Fruit fly (Drosophila melanogaster) whole organism, embryonic: ENCODE results near the gene CG12035.
A peak's percentile ranks its signal among the peaks of the same experiment; 100 is the strongest.

Source experiments
- BEAF-32 ChIP-seq: fragments of 200-800 bp; sonication (Bioruptor generic); optimal IDR thresholded peaks from 3 replicates; lab custom pipeline; 2017; ENCODE audit warnings: missing biosample characterization, missing genetic modification characterization, mild to moderate bottlenecking, moderate library complexity, missing genetic modification reagents
- CG10543 ChIP-seq: fragments of 200-800 bp; sonication (Bioruptor generic); optimal IDR thresholded peaks from 3 replicates; lab custom pipeline; 2017; ENCODE audit warnings: missing biosample characterization, mild to moderate bottlenecking, missing genetic modification characterization, moderate library complexity
- CG10979 ChIP-seq: fragments of 200-800 bp; sonication (Bioruptor generic); optimal IDR thresholded peaks from 2 replicates; lab custom pipeline; 2018; ENCODE audit warnings: missing biosample characterization, mild to moderate bottlenecking, missing genetic modification characterization, moderate library complexity
- CG11398 ChIP-seq: fragments of 200-800 bp; sonication (Bioruptor generic); optimal IDR thresholded peaks from 2 replicates; lab custom pipeline; 2016; ENCODE audit warnings: missing biosample characterization, missing genetic modification characterization
- CG11456 ChIP-seq: fragments of 200-800 bp; sonication (Bioruptor generic); IDR thresholded peaks from 3 replicates; pipeline ENCODE4 v1.3.6; 2022; ENCODE audit warnings: missing biosample characterization, missing genetic modification characterization
- CG12769 ChIP-seq: fragments of 200-800 bp; sonication (Bioruptor generic); optimal IDR thresholded peaks from 2 replicates; lab custom pipeline; 2019; ENCODE audit warnings: missing biosample characterization, mild to moderate bottlenecking, missing genetic modification characterization, moderate library complexity
- CG12942 ChIP-seq: fragments of 200-800 bp; sonication (Bioruptor generic); optimal IDR thresholded peaks from 3 replicates; lab custom pipeline; 2016; ENCODE audit warnings: missing biosample characterization, missing genetic modification characterization
- CG13296 ChIP-seq: fragments of 200-800 bp; sonication (Bioruptor generic); optimal IDR thresholded peaks from 3 replicates; lab custom pipeline; 2018; ENCODE audit warnings: missing biosample characterization, mild to moderate bottlenecking, missing genetic modification characterization
- CG14441 ChIP-seq: fragments of 200-800 bp; sonication (Bioruptor generic); IDR thresholded peaks from 2 replicates; pipeline ENCODE4 v1.3.6; 2022; ENCODE audit warnings: missing biosample characterization, missing genetic modification characterization
- CG16813 ChIP-seq: fragments of 200-800 bp; sonication (Bioruptor generic); IDR thresholded peaks from 3 replicates; pipeline ENCODE4 v1.3.6; 2022; ENCODE audit warnings: missing biosample characterization, missing genetic modification characterization; ENCODE audit not compliant: partially characterized antibody
- CG1832 ChIP-seq: fragments of 200-800 bp; sonication (Bioruptor generic); optimal IDR thresholded peaks from 2 replicates; lab custom pipeline; 2017; ENCODE audit warnings: missing biosample characterization, mild to moderate bottlenecking, missing genetic modification characterization, inconsistent platforms
- CG3726 ChIP-seq: fragments of 200-800 bp; sonication (Bioruptor generic); IDR thresholded peaks from 3 replicates; pipeline ENCODE4, ENCODE4 v1.3.6; 2022; ENCODE audit warnings: missing biosample characterization, missing genetic modification characterization
- CG4707 ChIP-seq: fragments of 200-800 bp; sonication (Bioruptor generic); optimal IDR thresholded peaks from 2 replicates; lab custom pipeline; 2018; ENCODE audit warnings: missing biosample characterization, mild to moderate bottlenecking, missing genetic modification characterization, moderate library complexity
- CG4730 ChIP-seq: fragments of 200-800 bp; sonication (Bioruptor generic); IDR thresholded peaks from 2 replicates; pipeline ENCODE4 v1.3.6; 2022; ENCODE audit warnings: missing biosample characterization, missing genetic modification characterization
- CG5180 ChIP-seq: fragments of 200-800 bp; sonication (Bioruptor generic); optimal IDR thresholded peaks from 3 replicates; lab custom pipeline; 2017; ENCODE audit warnings: missing biosample characterization, missing genetic modification characterization, mild to moderate bottlenecking, moderate library complexity, missing genetic modification reagents
- CG5953 ChIP-seq: fragments of 200-800 bp; sonication (Bioruptor generic); IDR thresholded peaks from 2 replicates; pipeline ENCODE4 v1.3.6; 2022; ENCODE audit warnings: missing biosample characterization, missing genetic modification characterization
- CG6654 ChIP-seq: fragments of 200-800 bp; sonication (Bioruptor generic); optimal IDR thresholded peaks from 2 replicates; lab custom pipeline; 2017; ENCODE audit warnings: missing biosample characterization, mild to moderate bottlenecking, missing genetic modification characterization
- CHES-1-like ChIP-seq: fragments of 200-800 bp; sonication (Bioruptor generic); optimal IDR thresholded peaks from 2 replicates; lab custom pipeline; 2016; ENCODE audit warnings: missing biosample characterization, missing genetic modification characterization
- Ets65A ChIP-seq: fragments of 200-800 bp; sonication (Bioruptor generic); peaks from one replicate; lab custom pipeline; 2016; ENCODE audit warnings: missing biosample characterization, missing genetic modification characterization
- GATAe ChIP-seq: fragments of 200-800 bp; sonication (Bioruptor generic); conservative IDR thresholded peaks from 2 replicates; pipeline ENCODE4 v1.3.6; 2022; ENCODE audit warnings: missing biosample characterization, missing genetic modification characterization
- HLH4C ChIP-seq: fragments of 200-800 bp; sonication (Bioruptor generic); IDR thresholded peaks from 3 replicates; pipeline ENCODE4 v1.3.6; 2022; ENCODE audit warnings: missing biosample characterization, missing genetic modification characterization; ENCODE audit not compliant: partially characterized antibody
- HLHmδ ChIP-seq: fragments of 200-800 bp; sonication (Bioruptor generic); optimal IDR thresholded peaks from 2 replicates; lab custom pipeline; 2018; ENCODE audit warnings: missing biosample characterization, mild to moderate bottlenecking, missing genetic modification characterization, moderate library complexity
- Max ChIP-seq: fragments of 200-800 bp; sonication (Bioruptor generic); optimal IDR thresholded peaks from 2 replicates; lab custom pipeline; 2016; ENCODE audit warnings: missing biosample characterization, mild to moderate bottlenecking, missing genetic modification characterization
- Nf-YA ChIP-seq: fragments of 200-800 bp; sonication (Bioruptor generic); IDR thresholded peaks from 2 replicates; pipeline ENCODE4 v1.3.6; 2022; ENCODE audit warnings: missing biosample characterization, missing genetic modification characterization
- TFAM ChIP-seq: fragments of 200-800 bp; sonication (Bioruptor generic); optimal IDR thresholded peaks from 2 replicates; lab custom pipeline; 2017; ENCODE audit warnings: missing biosample characterization, missing genetic modification characterization, inconsistent platforms
- Xrp1 ChIP-seq: fragments of 200-800 bp; sonication (Bioruptor generic); IDR thresholded peaks from 2 replicates; pipeline ENCODE4 v1.3.6; 2022; ENCODE audit warnings: missing biosample characterization, missing genetic modification characterization
- abd-A ChIP-seq: fragments of 200-800 bp; sonication (Bioruptor generic); optimal IDR thresholded peaks from 3 replicates; lab custom pipeline; 2019; ENCODE audit warnings: missing biosample characterization, mild to moderate bottlenecking, missing genetic modification characterization, moderate library complexity
- al ChIP-seq: fragments of 200-800 bp; sonication (Bioruptor generic); IDR thresholded peaks from 2 replicates; pipeline ENCODE4 v1.3.6; 2022; ENCODE audit warnings: missing biosample characterization, missing genetic modification characterization
- fd102C ChIP-seq: fragments of 200-800 bp; sonication (Bioruptor generic); optimal IDR thresholded peaks from 2 replicates; lab custom pipeline; 2018; ENCODE audit warnings: missing biosample characterization, mild to moderate bottlenecking, missing genetic modification characterization, moderate library complexity
- fd96Cb ChIP-seq: fragments of 200-800 bp; sonication (Bioruptor generic); optimal IDR thresholded peaks from 2 replicates; lab custom pipeline; 2018; ENCODE audit warnings: missing biosample characterization, mild to moderate bottlenecking, missing genetic modification characterization, moderate library complexity
- gce ChIP-seq: fragments of 200-800 bp; sonication (Bioruptor generic); IDR thresholded peaks from 3 replicates; pipeline ENCODE4 v1.3.6; 2022; ENCODE audit warnings: missing biosample characterization, missing genetic modification characterization
- gcm2 ChIP-seq: fragments of 200-800 bp; sonication (Bioruptor generic); optimal IDR thresholded peaks from 2 replicates; lab custom pipeline; 2016; ENCODE audit warnings: missing biosample characterization, missing genetic modification characterization
- gem ChIP-seq: fragments of 200-800 bp; sonication (Bioruptor generic); optimal IDR thresholded peaks from 2 replicates; lab custom pipeline; 2019; ENCODE audit warnings: missing biosample characterization, mild to moderate bottlenecking, missing genetic modification characterization, moderate library complexity
- grn ChIP-seq: fragments of 200-800 bp; sonication (Bioruptor generic); optimal IDR thresholded peaks from 3 replicates; lab custom pipeline; 2017; ENCODE audit warnings: missing biosample characterization, missing genetic modification characterization
- hb ChIP-seq: fragments of 200-800 bp; sonication (Bioruptor generic); IDR thresholded peaks from 3 replicates; pipeline ENCODE4 v1.3.6; 2022; ENCODE audit warnings: missing biosample characterization, missing genetic modification characterization; ENCODE audit not compliant: partially characterized antibody
- her ChIP-seq: fragments of 200-800 bp; sonication (Bioruptor generic); optimal IDR thresholded peaks from 2 replicates; lab custom pipeline; 2016; ENCODE audit warnings: missing biosample characterization, missing genetic modification characterization
- hth ChIP-seq: fragments of >200 bp; optimal IDR thresholded peaks from 2 replicates; lab custom pipeline; 2017; ENCODE audit warnings: inconsistent platforms
- lov ChIP-seq, 2 experiments: fragments of 200-800 bp in 1 of 2; fragments of >200 bp in 1 of 2; sonication (Bioruptor generic) in 1 of 2; IDR thresholded peaks in 1 of 2; optimal IDR thresholded peaks in 1 of 2; 2 replicates in 1 of 2; 3 replicates in 1 of 2; pipeline versions ENCODE4 v1.3.6 to Lab custom; 2017 to 2022; ENCODE audit warnings: missing biosample characterization in 1 of 2, missing genetic modification characterization in 1 of 2
- oc ChIP-seq: fragments of 200-800 bp; sonication (Bioruptor generic); optimal IDR thresholded peaks from 2 replicates; lab custom pipeline; 2018; ENCODE audit warnings: missing biosample characterization, mild to moderate bottlenecking, missing genetic modification characterization, moderate library complexity
- onecut ChIP-seq: fragments of 200-800 bp; sonication (Bioruptor generic); IDR thresholded peaks from 2 replicates; pipeline ENCODE4 v1.3.6; 2022; ENCODE audit warnings: missing biosample characterization, missing genetic modification characterization
- pb ChIP-seq: fragments of 200-800 bp; sonication (Bioruptor generic); optimal IDR thresholded peaks from 3 replicates; lab custom pipeline; 2016; ENCODE audit warnings: missing biosample characterization, missing genetic modification characterization
- ranshi ChIP-seq: fragments of 200-800 bp; sonication (Bioruptor generic); IDR thresholded peaks from 2 replicates; pipeline ENCODE4 v1.3.6; 2022; ENCODE audit warnings: missing biosample characterization, missing genetic modification characterization
- sd ChIP-seq: fragments of 200-800 bp; sonication (Bioruptor generic); optimal IDR thresholded peaks from 3 replicates; lab custom pipeline; 2018; ENCODE audit warnings: missing biosample characterization, mild to moderate bottlenecking, missing genetic modification characterization, moderate library complexity
- tap ChIP-seq: fragments of 200-800 bp; optimal IDR thresholded peaks from 3 replicates; lab custom pipeline; 2019; ENCODE audit warnings: missing biosample characterization, mild to moderate bottlenecking, missing genetic modification characterization, moderate library complexity
- tin ChIP-seq: fragments of 200-800 bp; sonication (Bioruptor generic); optimal IDR thresholded peaks from 3 replicates; lab custom pipeline; 2016; ENCODE audit warnings: missing biosample characterization, missing genetic modification characterization
- usp ChIP-seq: fragments of >200 bp; optimal IDR thresholded peaks from 2 replicates; lab custom pipeline; 2017; ENCODE audit warnings: missing biosample characterization, missing genetic modification characterization
- vvl ChIP-seq: fragments of 200-800 bp; sonication (Bioruptor generic); IDR thresholded peaks from 2 replicates; pipeline ENCODE4 v1.3.6; 2022; ENCODE audit warnings: missing biosample characterization, missing genetic modification characterization
- z ChIP-seq: fragments of 200-800 bp; sonication (Bioruptor generic); IDR thresholded peaks from 3 replicates; pipeline ENCODE4 v1.3.6; 2022; ENCODE audit warnings: missing biosample characterization, missing genetic modification characterization

The CG12035 gene

DNA sequence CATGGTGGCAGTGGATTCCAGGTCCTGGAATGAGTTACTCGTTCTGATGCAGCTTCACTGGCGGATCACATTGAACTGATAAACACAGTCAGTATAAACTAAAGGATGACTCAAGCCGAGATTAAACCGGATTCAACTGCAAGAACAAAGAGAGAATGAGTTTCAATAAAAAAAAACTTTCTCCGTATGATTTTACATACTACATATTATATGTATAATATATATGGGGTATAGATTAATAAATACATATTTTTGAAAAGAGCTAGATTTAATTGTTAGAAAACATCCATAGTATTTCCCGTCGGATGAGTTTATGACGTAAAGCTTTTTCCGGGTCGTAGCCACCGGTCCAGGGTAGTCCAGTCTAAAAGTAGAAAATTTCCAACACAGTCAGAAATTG is at the start of gene CG12035:
CG12035 (plus strand) TSS at position 301 of the 400 bp plus-strand sequence.
- no peak for TF ChIP-seq CG6654
- TF ChIP-seq pb (GFP tag; lab: Kevin White, UChicago) = no peak
- no peak for TF ChIP-seq CG11456 (GFP tag; lab: Robert Waterston, UW)
- no peak for TF ChIP-seq Xrp1 (GFP tag; lab: Robert Waterston, UW)
- no peak for TF ChIP-seq al (GFP tag; lab: Robert Waterston, UW)
- no peak for TF ChIP-seq CG16813 (GFP tag; lab: Robert Waterston, UW)
- TF ChIP-seq tin (GFP tag; lab: Kevin White, UChicago) = no peak
- no peak for TF ChIP-seq hb (GFP tag; lab: Robert Waterston, UW)
- TF ChIP-seq HLH4C (GFP tag; lab: Robert Waterston, UW) = no peak
- no peak for TF ChIP-seq HLHmδ (GFP tag; lab: Kevin White, UChicago)
- TF ChIP-seq CG10979 (tag; lab: Kevin White, UChicago) = no peak

DNA sequence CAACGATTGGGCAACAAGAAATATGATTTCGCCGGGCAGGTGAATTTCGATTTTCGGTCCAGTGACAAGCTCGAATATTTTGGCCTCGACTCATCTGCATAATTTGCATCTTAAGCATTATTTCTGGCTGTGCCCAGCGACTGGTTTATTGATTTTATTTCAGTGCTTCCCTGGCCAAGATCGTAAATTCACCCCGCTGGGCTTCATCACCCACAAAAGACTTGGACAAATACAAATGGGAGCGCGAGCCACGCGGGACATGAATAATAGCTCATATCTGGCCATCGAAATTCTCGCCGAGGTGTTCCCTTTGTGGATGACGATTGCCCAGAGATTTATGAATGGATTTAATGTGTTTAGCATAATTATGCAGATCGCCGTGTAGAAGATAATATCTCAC is 48.9 kb upstream of the CG12035 start:
- TF ChIP-seq CG12942 (GFP tag; lab: Kevin White, UChicago) (no peak), vvl (peak; percentile 76), gcm2 (GFP tag; lab: Kevin White, UChicago) (no peak), abd-A (tag; lab: Kevin White, UChicago) (peak; percentile 78), sd (tag; lab: Kevin White, UChicago) (peak; percentile 65), Nf-YA (GFP tag; lab: Robert Waterston, UW) (no peak), CG12769 (tag; lab: Kevin White, UChicago) (peak; percentile 53), onecut (GFP tag; lab: Robert Waterston, UW) (peak; percentile 67), grn (peak; percentile 74), usp (no peak), oc (tag; lab: Kevin White, UChicago) (peak; percentile 37)

DNA sequence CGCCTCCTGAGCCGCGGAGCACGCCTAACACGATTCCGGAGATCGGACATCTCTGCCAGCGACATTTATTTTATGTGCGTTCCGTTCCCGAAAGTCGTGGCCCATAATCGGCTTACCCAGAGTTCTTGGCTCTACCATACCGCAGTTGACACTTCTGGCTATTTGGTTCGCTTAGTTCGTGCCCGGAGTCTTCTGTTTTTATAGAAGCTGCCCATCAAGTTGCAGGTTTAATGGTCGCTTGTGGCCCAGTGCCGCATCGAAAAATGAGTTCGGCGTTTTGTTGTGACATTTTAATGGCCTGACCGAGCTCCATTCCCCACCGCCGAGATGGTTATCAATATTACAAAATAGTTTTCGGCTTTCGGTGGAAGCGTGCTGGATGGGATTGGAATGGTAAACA is 48.0 kb upstream of the CG12035 start:
- no peak for TF ChIP-seq TFAM (GFP tag; lab: Kevin White, UChicago)
- peak; percentile 10 for TF ChIP-seq CG12769 (tag; lab: Kevin White, UChicago)
- no peak for TF ChIP-seq CG10979 (tag; lab: Kevin White, UChicago)
- TF ChIP-seq grn = peak; percentile 46
- no peak for TF ChIP-seq fd102C (GFP tag; lab: Kevin White, UChicago)
- peak; percentile 50 for TF ChIP-seq sd (tag; lab: Kevin White, UChicago)
- no peak for TF ChIP-seq CG1832
- no peak for TF ChIP-seq gem (tag; lab: Kevin White, UChicago)
- TF ChIP-seq CHES-1-like (GFP tag; lab: Kevin White, UChicago) = no peak
- no peak for TF ChIP-seq CG3726 (GFP tag; lab: Robert Waterston, UW)
- TF ChIP-seq GATAe = no peak
- TF ChIP-seq fd96Cb (tag; lab: Kevin White, UChicago) = no peak
- TF ChIP-seq hth (lab: Kevin White, UChicago) = no peak
- no peak for TF ChIP-seq gce
- TF ChIP-seq ranshi (GFP tag; lab: Robert Waterston, UW) = no peak
- no peak for TF ChIP-seq CG5953
- TF ChIP-seq tap = no peak
- TF ChIP-seq BEAF-32 = no peak
- TF ChIP-seq Ets65A = no peak
- no peak for TF ChIP-seq her
- TF ChIP-seq CG14441 (GFP tag; lab: Robert Waterston, UW) = no peak
- TF ChIP-seq z (GFP tag; lab: Robert Waterston, UW) = no peak
- TF ChIP-seq CG5180 = no peak
- no peak for TF ChIP-seq CG13296 (GFP tag; lab: Kevin White, UChicago)
- no peak for TF ChIP-seq CG11398 (GFP tag; lab: Kevin White, UChicago)
- no peak for TF ChIP-seq CG4730 (GFP tag; lab: Robert Waterston, UW)
- TF ChIP-seq CG4707 (GFP tag; lab: Kevin White, UChicago) = no peak
- no peak for TF ChIP-seq lov (optimal IDR thresholded peaks at IDR 0.05; lab: Kevin White, UChicago)
- no peak for TF ChIP-seq lov (GFP tag; IDR thresholded peaks at IDR 0.05; lab: Robert Waterston, UW)
- TF ChIP-seq Max (GFP tag; lab: Kevin White, UChicago) = no peak
- TF ChIP-seq CG10543 = no peak
